Fruit fly (Drosophila melanogaster): Measurements from ENCODE around the gene CG31546.

Gene CG31546

DNA sequence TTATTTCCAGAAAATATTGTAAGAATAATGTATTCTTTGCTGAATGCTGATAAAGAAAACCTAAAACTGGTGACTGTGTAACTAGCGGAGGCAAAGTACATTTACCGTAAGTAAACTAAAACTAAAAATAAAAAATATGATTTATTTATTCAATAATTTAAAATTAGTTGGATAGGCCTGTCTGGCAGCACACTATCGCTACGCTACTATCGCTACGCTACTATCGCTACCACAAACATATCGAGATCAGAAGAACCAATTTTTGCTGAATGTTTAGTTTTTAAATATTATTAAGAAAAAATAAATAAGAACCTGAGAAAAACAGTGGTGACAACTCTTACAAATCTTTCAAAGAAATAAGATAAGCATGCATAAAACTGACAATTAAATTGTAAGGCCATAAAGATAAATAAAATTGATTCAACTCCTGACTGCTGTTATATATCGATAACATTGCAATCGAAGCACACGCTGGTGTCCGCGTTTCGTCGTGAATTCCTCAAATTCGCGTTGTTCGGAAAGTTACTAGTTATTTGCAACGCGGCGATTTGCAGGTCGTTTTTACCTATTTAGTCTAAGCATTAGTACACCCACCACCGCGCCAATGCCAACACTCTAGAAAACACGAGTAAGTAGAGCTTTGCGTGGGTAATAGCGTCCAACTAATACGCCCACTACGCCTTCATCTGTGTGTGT, 24.9 kb upstream of the CG31546 start, which contains the start of gene Wdr33 (continued):
- TF ChIP-seq Doc3 (GFP tag; IDR thresholded peaks at IDR 0.05; ENCODE audit: partially characterized antibody) (peak; percentile 89), scrt (GFP tag; optimal IDR thresholded peaks at IDR 0.05) (no peak), odd (GFP tag; optimal IDR thresholded peaks at IDR 0.05) (no peak), h (optimal IDR thresholded peaks at IDR 0.05) (no peak), CG11695 (GFP tag; IDR thresholded peaks at IDR 0.05) (no peak), CG3847 (GFP tag; IDR thresholded peaks at IDR 0.05) (peak; percentile 34; the same call in 1 of the 2 replicates), CG4360 (GFP tag; IDR thresholded peaks at IDR 0.05) (no peak), tin (GFP tag; optimal IDR thresholded peaks at IDR 0.05) (peak; percentile 8), CoRest (tag; optimal IDR thresholded peaks at IDR 0.05) (peak; percentile 71), CG3995 (GFP tag; optimal IDR thresholded peaks at IDR 0.05) (peak; percentile 60), al (GFP tag; IDR thresholded peaks at IDR 0.05) (peak; percentile 28; the same call in 1 of the 2 replicates), Opbp (GFP tag; IDR thresholded peaks at IDR 0.05; ENCODE audit: partially characterized antibody) (peak; percentile 87), CG10462 (GFP tag; optimal IDR thresholded peaks at IDR 0.05) (peak; percentile 45), CG12659 (GFP tag; optimal IDR thresholded peaks at IDR 0.05) (peak; percentile 43), sr (GFP tag; IDR thresholded peaks at IDR 0.05) (0 out of 3 replicates have a peak, but pooled peaks have one; percentile 25), wek (GFP tag; optimal IDR thresholded peaks at IDR 0.05) (no peak), Hr39 (optimal IDR thresholded peaks at IDR 0.05) (no peak), Lhr (GFP tag; optimal IDR thresholded peaks at IDR 0.05) (peak; percentile 20), repo (GFP tag; optimal IDR thresholded peaks at IDR 0.05) (no peak), CG10654 (GFP tag; optimal IDR thresholded peaks at IDR 0.05) (peak; percentile 18), CG9876 (GFP tag; optimal IDR thresholded peaks at IDR 0.05) (no peak), Fer1 (GFP tag; optimal IDR thresholded peaks at IDR 0.05) (no peak), ranshi (GFP tag; IDR thresholded peaks at IDR 0.05) (peak; percentile 20; the same call in 1 of the 2 replicates), fd3F (GFP tag; optimal IDR thresholded peaks at IDR 0.05) (no peak), sisA (GFP tag; IDR thresholded peaks at IDR 0.05) (peak; percentile 25; the same call in 1 of the 2 replicates), CG8281 (tag; optimal IDR thresholded peaks at IDR 0.05) (no peak), Chrac-16 (GFP tag; optimal IDR thresholded peaks at IDR 0.05) (peak; percentile 7), ato (GFP tag; IDR thresholded peaks at IDR 0.05; ENCODE audit: partially characterized antibody) (peak; percentile 68), CG9817 (tag; optimal IDR thresholded peaks at IDR 0.05) (peak; percentile 50), Xbp1 (GFP tag; optimal IDR thresholded peaks at IDR 0.05) (peak; percentile 52), CG30020 (tag; optimal IDR thresholded peaks at IDR 0.05) (peak; percentile 35), run (tag; optimal IDR thresholded peaks at IDR 0.05) (no peak), Hsf (GFP tag; optimal IDR thresholded peaks at IDR 0.05) (no peak), CG15269 (tag; optimal IDR thresholded peaks at IDR 0.05) (peak; percentile 37), vnd (GFP tag; IDR thresholded peaks at IDR 0.05; ENCODE audit: partially characterized antibody) (peak; percentile 88), CG7357 (GFP tag; IDR thresholded peaks at IDR 0.05) (no peak), CG6689 (GFP tag; IDR thresholded peaks at IDR 0.05) (0 out of 2 replicates have a peak, but pooled peaks have one; percentile 4), crol (GFP tag; IDR thresholded peaks at IDR 0.05) (no peak), BEAF-32 (GFP tag; optimal IDR thresholded peaks at IDR 0.05) (peak; percentile 82), sug (tag; optimal IDR thresholded peaks at IDR 0.05) (peak; percentile 10), row (GFP tag; IDR thresholded peaks at IDR 0.05) (peak; percentile 62; the same call in 2 of the 3 replicates), CG12104 (GFP tag; optimal IDR thresholded peaks at IDR 0.05) (peak; percentile 27), gro (GFP tag; optimal IDR thresholded peaks at IDR 0.05) (no peak), CG2116 (GFP tag; optimal IDR thresholded peaks at IDR 0.05) (peak; percentile 39), CG8388 (GFP tag; optimal IDR thresholded peaks at IDR 0.05) (peak; percentile 24), CG30403 (GFP tag; optimal IDR thresholded peaks at IDR 0.05) (peak; percentile 58), Scr (GFP tag; IDR thresholded peaks at IDR 0.05; ENCODE audit: partially characterized antibody) (peak; percentile 95), CG2712 (tag; optimal IDR thresholded peaks at IDR 0.05) (peak; percentile 19), Pdp1 (GFP tag; optimal IDR thresholded peaks at IDR 0.05) (peak in 1 of 2 experiments; percentile 0)
